Fruit fly (Drosophila melanogaster): ENCODE results near the gene CG11980.

CG11980 gene

DNA sequence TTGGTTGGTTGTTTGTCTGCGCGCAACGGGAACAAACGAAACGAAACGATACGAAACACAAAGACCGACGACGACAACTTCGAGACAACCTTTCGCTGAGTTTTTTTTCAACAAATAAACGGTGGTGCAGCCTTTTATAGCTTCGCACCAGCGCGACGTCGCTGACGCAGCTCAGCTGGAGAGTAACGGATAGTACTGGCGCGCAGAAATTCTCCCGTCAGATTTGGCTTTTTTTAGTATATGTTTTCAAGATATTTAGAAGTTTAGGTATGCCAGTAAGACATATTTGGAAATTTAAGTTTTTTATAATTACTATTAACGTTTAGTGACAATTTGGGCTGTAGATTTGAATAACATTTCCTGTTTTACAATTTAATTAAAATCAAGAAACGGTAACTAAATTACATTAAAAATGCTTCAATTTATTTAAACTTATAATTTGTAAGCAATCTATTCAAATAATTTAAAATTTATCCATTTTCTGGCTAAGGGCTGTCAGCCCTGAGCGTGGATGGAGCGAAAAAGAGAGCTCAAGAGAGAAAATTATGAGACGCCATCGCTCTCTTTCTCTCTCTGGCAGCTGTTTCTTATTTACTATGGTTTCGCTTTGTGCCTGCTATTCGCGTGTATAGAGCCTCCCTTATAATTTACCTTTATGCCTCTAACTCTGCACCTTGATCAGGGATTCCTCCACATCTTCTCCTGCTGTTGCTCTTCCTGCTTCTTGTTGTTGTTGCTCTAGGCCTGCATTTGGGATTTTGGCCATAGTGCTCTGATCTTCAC is 30.0 kb downstream of the CG11980 start:
- TF ChIP-seq noc (tag; optimal IDR thresholded peaks at IDR 0.05), result peak; percentile 93

DNA sequence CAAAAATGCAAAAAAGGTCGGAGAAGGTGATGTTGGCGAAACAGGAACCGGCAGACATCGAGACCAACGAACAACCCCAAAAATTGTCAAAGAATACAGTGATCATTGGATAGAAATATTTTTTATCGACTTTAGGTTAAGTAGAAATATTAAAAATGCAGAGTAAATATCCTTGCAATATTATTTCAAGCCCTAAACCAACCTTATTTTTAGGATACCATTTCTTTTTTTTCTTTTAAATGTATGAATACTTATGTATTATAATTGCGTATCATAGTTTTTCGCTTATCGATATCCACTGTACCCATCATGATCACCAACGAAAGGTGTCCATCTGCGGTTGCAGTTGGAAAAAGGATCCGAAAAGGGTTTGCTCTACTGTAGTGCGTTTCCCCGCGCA is 31.4 kb downstream of the CG11980 start:
- no peak for TF ChIP-seq noc (tag; optimal IDR thresholded peaks at IDR 0.05)

DNA sequence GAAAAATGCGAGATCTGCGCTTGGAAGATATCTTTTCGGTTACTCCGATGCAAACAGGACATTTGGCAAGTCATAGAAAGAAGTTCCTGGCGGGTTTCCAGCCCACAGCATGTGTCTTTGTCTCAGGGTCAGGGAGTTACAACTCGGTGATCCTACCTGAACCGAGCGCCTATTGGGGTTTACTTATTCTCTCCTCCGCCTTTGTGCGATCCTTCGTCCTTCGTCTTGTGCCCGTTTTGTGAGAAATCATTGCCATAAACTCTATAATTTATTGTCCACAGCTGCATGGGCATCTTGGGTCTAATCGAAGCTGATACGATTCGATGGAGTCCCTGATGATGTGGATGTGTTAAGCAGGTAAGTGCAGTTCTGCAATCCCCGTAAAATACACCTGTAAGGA is 34.1 kb downstream of the CG11980 start:
- no peak for TF ChIP-seq noc (tag; optimal IDR thresholded peaks at IDR 0.05)

DNA sequence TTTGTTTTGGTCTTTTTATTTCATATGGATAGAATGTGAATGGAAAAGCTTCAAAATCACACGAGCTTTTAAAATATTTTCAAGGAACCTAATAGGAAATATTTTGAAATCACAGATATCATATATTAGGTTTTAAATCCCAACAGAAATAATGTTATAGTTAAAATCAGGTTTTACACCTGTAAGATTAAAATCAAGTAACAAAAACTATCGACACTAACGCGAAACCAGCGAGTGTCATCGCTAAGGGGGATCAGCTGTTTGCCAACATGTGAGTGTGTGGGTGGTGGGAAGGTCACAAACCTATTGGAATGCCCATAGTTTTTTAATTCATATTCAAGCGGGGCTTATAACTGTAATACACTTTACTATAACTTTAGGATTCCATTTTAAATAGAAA is 34.8 kb downstream of the CG11980 start, which contains the start of gene hyx:
TSS of gene hyx (plus strand) at position 109 of the 400 bp plus-strand sequence.
- no peak for TF ChIP-seq noc (tag; optimal IDR thresholded peaks at IDR 0.05)

DNA sequence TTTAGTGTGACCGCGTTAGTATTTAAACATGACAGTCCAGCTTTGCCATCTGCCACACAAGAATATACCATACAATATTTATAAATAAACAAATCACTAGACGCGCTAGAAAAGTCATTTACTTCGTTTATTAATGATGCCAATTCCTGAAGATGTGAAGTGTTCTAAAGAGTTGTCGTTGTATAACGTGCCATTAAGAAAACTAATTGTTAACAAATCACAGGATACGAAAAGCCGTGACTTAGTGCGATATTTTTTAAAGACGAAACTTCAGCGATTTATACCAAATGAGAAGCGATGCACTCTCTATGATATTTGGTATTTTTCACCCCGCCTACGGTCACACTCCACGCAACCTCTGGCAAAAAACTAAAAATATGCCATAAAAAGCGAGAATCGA is 35.6 kb downstream of the CG11980 start, which contains the start of gene neur:
TSS of gene neur (minus strand) at position 24 of the 400 bp plus-strand sequence.
- no peak for TF ChIP-seq noc (tag; optimal IDR thresholded peaks at IDR 0.05)

DNA sequence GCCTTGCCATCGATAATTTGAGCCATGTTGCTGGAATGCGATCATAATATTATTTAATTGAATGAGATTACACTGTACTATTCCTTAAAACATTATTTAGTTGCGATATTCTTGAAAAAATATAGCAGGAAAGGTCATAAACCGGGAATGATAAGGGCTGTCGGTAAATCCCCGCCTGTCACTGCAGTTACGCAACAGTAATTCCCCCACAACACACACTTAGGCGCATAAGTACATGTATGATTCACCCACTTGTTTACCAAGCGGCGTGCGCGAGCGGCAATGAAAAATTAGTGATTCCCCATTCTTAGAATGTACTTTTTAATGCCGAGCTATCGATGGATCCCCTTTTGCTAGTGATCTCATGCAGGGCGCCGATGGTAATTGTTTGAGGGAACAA is 39.8 kb downstream of the CG11980 start:
- TF ChIP-seq noc (tag; optimal IDR thresholded peaks at IDR 0.05), result no peak

DNA sequence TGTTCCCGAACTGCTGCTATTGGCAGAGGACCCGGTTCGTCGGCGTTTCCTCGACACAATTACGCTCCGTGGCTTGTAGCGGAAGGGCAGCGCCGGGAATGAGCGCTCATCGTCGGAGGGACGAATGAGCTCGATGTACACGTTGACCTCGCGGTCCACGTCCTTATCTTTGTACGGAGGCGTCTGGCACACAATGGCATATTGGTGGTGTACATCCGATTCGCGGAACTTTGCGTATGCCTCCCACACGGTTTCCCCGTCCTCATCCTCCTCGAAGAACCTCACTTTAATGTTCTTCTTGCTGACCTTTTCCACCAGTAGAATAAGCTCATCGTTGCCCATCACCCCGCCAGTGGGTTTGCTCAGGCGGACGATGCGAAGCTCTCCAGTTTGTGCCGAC is 41.9 kb downstream of the CG11980 start:
- TF ChIP-seq noc (tag; optimal IDR thresholded peaks at IDR 0.05), result no peak

DNA sequence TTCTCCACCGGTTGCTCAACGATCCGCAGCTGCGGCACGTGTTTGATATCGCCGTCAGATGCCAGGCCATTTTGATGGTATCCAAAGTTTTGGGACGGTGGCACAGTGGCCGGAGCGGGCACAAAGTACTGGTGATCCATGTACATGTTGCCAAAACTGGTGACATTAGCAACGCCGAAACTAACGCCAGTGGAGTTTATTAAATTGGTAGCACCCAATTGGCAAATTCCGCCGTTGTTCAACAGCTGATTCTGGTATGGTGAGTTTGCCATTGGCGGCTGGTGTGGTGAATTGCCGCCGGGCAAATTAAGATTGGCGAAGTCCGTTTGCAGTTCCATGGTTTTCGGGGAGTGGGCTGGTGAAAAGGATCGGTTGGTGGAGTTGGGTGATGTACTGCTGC is 43.1 kb downstream of the CG11980 start:
- no peak for TF ChIP-seq noc (tag; optimal IDR thresholded peaks at IDR 0.05)

DNA sequence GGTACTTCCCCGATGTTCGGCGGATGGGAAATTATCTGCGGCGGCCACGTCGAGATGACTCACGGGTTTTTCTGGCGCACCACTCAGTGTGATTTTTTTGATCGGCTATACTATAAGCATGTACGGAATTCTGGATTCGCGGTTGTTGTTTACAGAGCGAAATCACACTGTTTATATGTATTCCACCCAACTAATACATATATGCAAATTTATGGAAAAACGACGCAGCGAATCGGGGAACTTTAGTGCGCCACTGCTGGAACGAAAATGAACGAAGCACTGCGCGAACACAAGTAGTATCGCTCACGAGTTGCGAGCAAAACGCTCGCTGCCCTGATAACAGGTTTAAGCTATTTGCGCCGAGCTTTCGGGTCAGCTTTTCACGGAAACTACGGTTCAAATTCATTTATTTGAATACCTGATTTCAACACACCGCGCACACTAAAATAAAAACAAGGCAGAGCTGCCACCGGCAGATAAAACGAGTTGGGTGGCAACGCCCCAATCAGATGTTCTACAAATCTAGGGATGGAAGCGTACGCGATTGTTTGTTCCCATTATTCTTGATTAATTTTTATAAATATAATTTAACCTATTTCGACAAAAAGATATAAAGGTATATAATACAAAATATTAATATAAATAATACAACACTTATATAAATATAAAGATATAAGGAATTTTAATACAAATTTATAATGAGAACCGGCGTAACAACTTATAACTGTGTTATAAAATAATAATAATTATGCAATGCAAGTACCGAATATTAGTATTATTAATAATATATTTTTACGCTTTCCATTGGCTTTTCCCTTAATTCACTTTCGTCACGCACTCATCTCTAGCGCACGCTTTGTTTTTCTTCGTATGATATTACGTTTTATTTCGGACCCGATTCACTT is 44.0 kb downstream of the CG11980 start, which contains the start of gene Rel:
TSS of gene Rel (minus strand) at position 417 of the 905 bp plus-strand sequence.
- peak; percentile 57 for TF ChIP-seq noc (tag; optimal IDR thresholded peaks at IDR 0.05)

DNA sequence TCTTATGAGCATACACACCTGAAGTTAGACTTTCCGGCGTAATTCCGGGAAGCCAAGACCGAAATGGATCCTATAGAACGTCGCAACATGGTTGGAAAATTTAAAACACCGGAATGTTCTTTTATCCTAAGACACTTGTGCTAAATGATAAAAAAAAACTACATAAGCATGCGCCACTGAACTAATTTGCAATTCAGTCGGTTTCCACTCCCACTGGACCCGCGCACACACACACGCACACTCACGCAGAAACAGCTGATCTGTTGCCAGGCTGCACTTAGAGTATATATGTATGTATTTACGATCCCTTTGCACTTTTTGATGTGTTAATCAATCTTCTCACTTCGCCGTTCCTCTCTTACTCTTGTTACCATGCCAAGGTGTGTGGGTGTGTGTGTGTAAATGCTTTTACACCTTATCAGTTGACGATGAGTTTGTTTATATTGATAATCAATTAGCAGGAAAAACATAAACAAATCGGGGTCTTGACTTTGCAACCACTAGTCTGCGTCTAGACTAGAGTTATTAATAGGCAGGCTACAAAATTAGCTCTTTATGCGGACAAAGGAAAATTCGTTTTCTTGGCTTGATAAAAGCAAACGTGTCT is 44.8 kb downstream of the CG11980 start, which contains the start of gene Mst85C:
TSS of gene Mst85C (plus strand) at position 180 of the 607 bp plus-strand sequence.
- TF ChIP-seq noc (tag; optimal IDR thresholded peaks at IDR 0.05), result no peak

DNA sequence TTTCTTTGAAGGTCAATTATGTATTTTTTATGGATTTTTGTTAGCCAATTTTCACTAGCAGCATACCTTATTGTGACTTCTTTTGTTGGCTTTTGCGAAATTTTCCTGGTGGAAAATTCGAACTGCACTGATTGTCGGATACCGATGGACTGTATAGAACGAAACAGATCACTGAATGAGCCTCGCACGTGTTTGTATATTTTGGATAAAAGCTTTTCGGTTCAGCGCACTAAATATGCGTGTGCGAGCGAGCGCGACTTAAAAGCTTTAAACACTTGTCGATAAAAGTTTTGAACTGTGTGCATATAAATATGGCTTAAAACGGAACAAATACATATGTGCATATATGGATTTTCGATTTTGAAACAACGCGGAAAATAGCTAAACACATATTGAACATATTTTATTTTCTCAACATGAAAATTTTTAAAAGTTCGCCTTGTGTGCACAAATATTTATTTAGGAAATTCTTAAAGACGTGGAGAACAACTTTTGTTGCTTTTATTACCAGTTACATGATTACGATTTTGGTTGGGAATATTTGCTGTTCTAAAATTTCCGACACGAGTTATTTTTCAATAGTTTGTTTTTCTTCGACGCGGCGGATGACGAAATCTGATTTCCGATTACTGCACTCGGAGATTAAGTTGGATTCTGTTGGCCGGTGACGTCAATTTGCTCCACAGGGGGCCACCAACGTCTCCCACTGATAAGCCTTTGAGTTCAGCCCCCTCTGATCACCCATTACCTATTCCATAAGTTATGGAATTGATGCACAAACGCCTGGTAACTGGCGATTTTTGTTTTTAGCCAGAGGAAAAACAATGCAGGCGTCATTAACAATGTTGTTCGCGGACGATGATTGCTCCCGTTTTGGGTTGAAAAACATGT is 45.5 kb downstream of the CG11980 start:
- no peak for TF ChIP-seq noc (tag; optimal IDR thresholded peaks at IDR 0.05)

DNA sequence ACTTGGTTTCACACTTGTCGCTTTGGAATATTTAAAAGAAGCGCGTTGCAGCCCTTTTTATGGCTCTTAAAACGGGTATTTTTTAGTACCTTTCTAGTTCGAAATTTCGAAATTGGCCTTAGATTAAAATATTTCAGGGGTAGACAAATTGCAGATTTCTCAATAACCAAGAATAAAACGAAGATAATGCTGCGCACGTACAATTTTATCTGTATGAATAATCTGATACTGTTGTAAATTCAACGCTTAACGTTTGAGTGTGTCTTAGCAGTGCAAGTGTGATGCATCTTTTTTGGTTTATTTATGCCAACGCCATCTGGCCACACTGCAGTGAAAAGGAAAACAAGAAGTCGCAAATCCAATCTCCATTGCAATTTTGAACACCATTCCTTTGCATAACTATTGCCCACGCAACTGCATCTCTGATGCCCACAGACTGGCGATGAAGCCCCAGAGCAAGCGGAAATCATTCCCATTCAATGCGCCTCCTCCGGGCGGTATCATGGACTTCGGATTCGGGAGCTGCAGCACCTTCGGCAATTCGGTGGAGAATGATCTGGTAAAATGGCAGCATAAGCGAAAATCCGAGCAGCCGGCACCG is 46.8 kb downstream of the CG11980 start, which contains the start of gene Nmdmc:
TSS of gene Nmdmc (minus strand) at position 37 of the 601 bp plus-strand sequence.
- TF ChIP-seq noc (tag; optimal IDR thresholded peaks at IDR 0.05), result no peak

DNA sequence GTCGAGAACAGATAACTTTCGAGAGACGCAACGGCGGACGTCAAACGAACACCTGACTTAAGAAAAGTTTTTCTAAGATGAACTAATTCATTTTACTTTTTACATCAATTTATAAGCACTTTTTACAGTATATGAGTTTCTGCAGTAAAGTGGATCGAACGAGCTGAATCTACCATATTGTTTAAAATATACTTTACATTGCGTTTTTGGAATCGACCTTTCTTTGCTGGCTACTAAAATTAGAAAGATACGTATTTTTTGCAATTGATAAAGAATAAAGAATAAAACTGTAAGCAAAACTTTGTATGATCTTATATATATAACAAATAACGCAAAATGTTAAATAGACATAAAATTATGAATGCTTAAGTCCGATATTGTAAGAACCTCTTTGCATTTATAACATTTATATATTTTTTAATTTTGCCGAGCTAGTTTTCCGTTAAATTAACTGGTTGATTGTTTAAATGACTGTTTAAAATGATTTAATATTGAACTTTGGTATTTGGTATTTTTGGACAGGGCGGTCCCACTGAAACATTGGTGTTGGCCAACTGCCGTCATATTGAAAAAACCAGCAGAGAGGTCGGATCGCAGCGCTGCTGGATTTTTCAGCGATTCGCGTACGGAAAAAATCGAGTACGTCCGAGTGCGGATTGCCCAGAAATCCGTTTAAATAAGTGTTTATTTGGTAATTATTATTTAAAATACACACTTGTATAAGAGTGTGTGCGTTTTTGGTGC is 48.3 kb downstream of the CG11980 start, which contains the start of gene Kdm2:
TSS of gene Kdm2 (plus strand) at position 559 of the 744 bp plus-strand sequence.
- TF ChIP-seq noc (tag; optimal IDR thresholded peaks at IDR 0.05), result no peak

DNA sequence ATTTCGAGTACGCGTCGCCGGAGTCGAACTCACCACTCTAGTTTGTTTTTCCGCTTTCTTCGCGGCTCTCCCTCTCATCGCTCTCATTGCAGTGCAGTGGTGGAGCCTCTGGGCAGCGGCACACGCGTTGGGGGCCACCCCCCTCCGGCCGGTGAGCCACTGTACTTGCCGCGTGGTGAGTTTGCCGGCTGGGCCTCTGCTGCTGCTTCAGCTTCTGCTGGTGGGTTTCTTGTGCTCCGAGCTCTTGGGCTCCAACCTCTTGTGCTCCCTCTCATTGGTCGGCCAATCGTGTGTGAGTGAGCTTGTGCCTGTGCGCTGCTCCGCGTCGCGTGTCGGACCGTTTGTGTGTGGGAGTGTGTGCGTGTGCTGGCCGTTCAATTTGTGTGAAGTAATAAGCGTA is 49.2 kb downstream of the CG11980 start:
- TF ChIP-seq noc (tag; optimal IDR thresholded peaks at IDR 0.05), result peak; percentile 47

Measured in whole organism, larva.